Worm (Caenorhabditis elegans) whole organism, mixed stage, embryonic: ENCODE results near the gene hecw-1.

Source experiments
- M03D4.4 ChIP-seq: sonication (generic microtip); optimal IDR thresholded peaks from 2 replicates; lab custom pipeline; 2017; ENCODE audit warnings: mild to moderate bottlenecking, missing genetic modification characterization, missing compliant biosample characterization
- bed-3 ChIP-seq: fragments of 200-800 bp; sonication (Bioruptor generic); optimal IDR thresholded peaks from 3 replicates; lab custom pipeline; 2018; ENCODE audit warnings: mild to moderate bottlenecking, missing genetic modification characterization, moderate library complexity, missing compliant biosample characterization
- blmp-1 ChIP-seq: fragments of 150-350 bp; optimal IDR thresholded peaks from 2 replicates; lab custom pipeline; 2014; ENCODE audit warnings: missing biosample characterization, missing genetic modification characterization
- ceh-39 ChIP-seq: fragments of 150-350 bp; optimal IDR thresholded peaks from 2 replicates; lab custom pipeline; 2014; ENCODE audit warnings: missing biosample characterization, missing genetic modification characterization
- ces-1 ChIP-seq: fragments of 150-350 bp; optimal IDR thresholded peaks from 2 replicates; lab custom pipeline; 2014; ENCODE audit warnings: missing biosample characterization, missing genetic modification reagents, missing genetic modification characterization
- drap-1 ChIP-seq: fragments of 200-800 bp; sonication (Bioruptor generic); optimal IDR thresholded peaks from 3 replicates; lab custom pipeline; 2018; ENCODE audit warnings: mild to moderate bottlenecking, missing genetic modification characterization, missing compliant biosample characterization
- elt-1 ChIP-seq: sonication (generic microtip); optimal IDR thresholded peaks from 2 replicates; lab custom pipeline; 2017; ENCODE audit warnings: missing genetic modification characterization, mild to moderate bottlenecking, missing compliant biosample characterization, antibody characterized with exemption, moderate library complexity, borderline replicate concordance; ENCODE audit not compliant: insufficient read depth
- elt-3 ChIP-seq: fragments of 150-350 bp; optimal IDR thresholded peaks from 2 replicates; lab custom pipeline; 2014; ENCODE audit warnings: missing biosample characterization, missing genetic modification characterization
- flh-1 ChIP-seq: fragments of 200-800 bp; sonication (Bioruptor generic); optimal IDR thresholded peaks from 2 replicates; lab custom pipeline; 2018; ENCODE audit warnings: mild to moderate bottlenecking, missing genetic modification characterization, moderate library complexity, missing compliant biosample characterization
- ham-2 ChIP-seq: fragments of 200-800 bp; sonication (Bioruptor generic); optimal IDR thresholded peaks from 2 replicates; lab custom pipeline; 2018; ENCODE audit warnings: mild to moderate bottlenecking, missing genetic modification characterization, missing compliant biosample characterization
- hlh-1 ChIP-seq: fragments of 150-350 bp; optimal IDR thresholded peaks from 2 replicates; lab custom pipeline; 2014; ENCODE audit warnings: missing biosample characterization, missing genetic modification reagents, missing genetic modification characterization
- lin-13 ChIP-seq: fragments of 150-350 bp; optimal IDR thresholded peaks from 2 replicates; lab custom pipeline; 2014; ENCODE audit warnings: missing biosample characterization, missing genetic modification characterization
- lsy-2 ChIP-seq: fragments of 150-350 bp; optimal IDR thresholded peaks from 2 replicates; lab custom pipeline; 2014; ENCODE audit warnings: missing biosample characterization, missing genetic modification characterization
- mab-5 ChIP-seq: fragments of 150-350 bp; optimal IDR thresholded peaks from 2 replicates; lab custom pipeline; 2014; ENCODE audit warnings: missing biosample characterization, missing genetic modification characterization
- mep-1 ChIP-seq: fragments of 150-350 bp; optimal IDR thresholded peaks from 2 replicates; lab custom pipeline; 2017; ENCODE audit warnings: missing biosample characterization, missing genetic modification reagents, missing genetic modification characterization, inconsistent platforms
- mls-2 ChIP-seq: sonication (generic microtip); optimal IDR thresholded peaks from 2 replicates; lab custom pipeline; 2016; ENCODE audit warnings: mild to moderate bottlenecking, missing genetic modification characterization, moderate library complexity, missing compliant biosample characterization
- nhr-12 ChIP-seq: fragments of 150-350 bp; optimal IDR thresholded peaks from 2 replicates; lab custom pipeline; 2014; ENCODE audit warnings: missing biosample characterization, missing genetic modification characterization
- nhr-237 ChIP-seq: fragments of 150-350 bp; optimal IDR thresholded peaks from 2 replicates; lab custom pipeline; 2014; ENCODE audit warnings: missing biosample characterization, missing genetic modification characterization
- nhr-28 ChIP-seq: fragments of 150-350 bp; optimal IDR thresholded peaks from 2 replicates; lab custom pipeline; 2014; ENCODE audit warnings: missing biosample characterization, missing genetic modification characterization
- nhr-76 ChIP-seq: sonication (generic microtip); optimal IDR thresholded peaks from 2 replicates; lab custom pipeline; 2017; ENCODE audit warnings: missing biosample characterization, missing genetic modification characterization
- sem-2 ChIP-seq: fragments of 200-800 bp; sonication (Bioruptor generic); optimal IDR thresholded peaks from 2 replicates; lab custom pipeline; 2018; ENCODE audit warnings: mild to moderate bottlenecking, missing genetic modification characterization, missing compliant biosample characterization
- sptf-1 ChIP-seq: sonication (generic microtip); optimal IDR thresholded peaks from 2 replicates; lab custom pipeline; 2017; ENCODE audit warnings: mild to moderate bottlenecking, missing genetic modification characterization, moderate library complexity, missing compliant biosample characterization
- tbx-8 ChIP-seq: fragments of 200-800 bp; sonication (Bioruptor generic); optimal IDR thresholded peaks from 2 replicates; lab custom pipeline; 2018; ENCODE audit warnings: mild to moderate bottlenecking, missing genetic modification characterization, moderate library complexity, missing compliant biosample characterization
- unc-120 ChIP-seq: sonication (generic microtip); optimal IDR thresholded peaks from 2 replicates; lab custom pipeline; 2017; ENCODE audit warnings: missing genetic modification characterization, missing compliant biosample characterization; ENCODE audit not compliant: poor library complexity, severe bottlenecking
- unc-39 ChIP-seq: fragments of 150-350 bp; optimal IDR thresholded peaks from 2 replicates; lab custom pipeline; 2014; ENCODE audit warnings: missing biosample characterization, missing genetic modification characterization
- unc-62 ChIP-seq: fragments of 150-350 bp; optimal IDR thresholded peaks from 2 replicates; lab custom pipeline; 2014; ENCODE audit warnings: missing biosample characterization, missing genetic modification reagents, missing genetic modification characterization
- zip-8 ChIP-seq: fragments of 150-350 bp; optimal IDR thresholded peaks from 2 replicates; lab custom pipeline; 2014; ENCODE audit warnings: missing biosample characterization, missing genetic modification characterization
- ztf-11 ChIP-seq: fragments of 150-350 bp; optimal IDR thresholded peaks from 2 replicates; lab custom pipeline; 2014; ENCODE audit warnings: missing biosample characterization, missing genetic modification characterization

The hecw-1 gene

ce11 chrIII:3423924-3424323 lies 34.2 kb upstream of the hecw-1 start:
- no peak for TF ChIP-seq ceh-39 (tag; lab: Kevin White, UChicago)
- TF ChIP-seq hlh-1 (tag; lab: Kevin White, UChicago): no peak
- TF ChIP-seq sptf-1 (tag; lab: Kevin White, UChicago): peak; percentile 16

ce11 chrIII:3418906-3419305 lies 29.1 kb upstream of the hecw-1 start:
- TF ChIP-seq ham-2 (GFP tag; lab: Kevin White, UChicago): no peak
- TF ChIP-seq bed-3 (GFP tag; lab: Kevin White, UChicago): no peak
- no peak for TF ChIP-seq M03D4.4
- TF ChIP-seq zip-8 (tag; lab: Kevin White, UChicago): no peak
- no peak for TF ChIP-seq elt-1 (tag; lab: Kevin White, UChicago)
- TF ChIP-seq flh-1 (GFP tag; lab: Kevin White, UChicago): no peak
- TF ChIP-seq nhr-12: no peak
- TF ChIP-seq tbx-8 (GFP tag; lab: Kevin White, UChicago): no peak
- TF ChIP-seq, all 35 proteins: peak for 0

- no peak for TF ChIP-seq ztf-11 (tag; lab: Kevin White, UChicago)
- TF ChIP-seq mab-5: no peak
- no peak for TF ChIP-seq blmp-1 (tag; lab: Kevin White, UChicago)
These were observed 27.7 kb upstream of the hecw-1 start for ce11 chrIII:3417453-3417852.

DNA sequence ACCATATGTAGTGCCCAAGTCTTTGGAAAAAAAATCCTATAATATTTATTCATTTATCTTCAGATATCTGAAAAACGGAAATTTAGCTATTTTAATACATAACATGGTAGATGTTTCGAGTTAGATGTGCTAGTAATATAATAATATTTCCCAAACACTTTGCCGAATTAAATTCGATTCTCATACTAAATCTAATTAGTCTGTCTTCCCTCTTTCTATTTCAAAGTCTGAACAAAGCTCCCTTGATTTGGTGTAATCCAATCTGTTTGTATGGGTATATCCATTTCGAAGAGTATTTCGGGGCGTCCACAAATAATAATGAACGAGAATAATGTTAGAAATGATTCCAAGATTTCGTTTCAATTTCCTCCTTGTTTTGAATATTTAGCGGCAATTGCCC lies 24.6 kb upstream of the hecw-1 start:
- TF ChIP-seq ces-1 (GFP tag; lab: Kevin White, UChicago): peak; percentile 99
- TF ChIP-seq drap-1: no peak
- TF ChIP-seq, all 35 proteins: peak for 1

DNA sequence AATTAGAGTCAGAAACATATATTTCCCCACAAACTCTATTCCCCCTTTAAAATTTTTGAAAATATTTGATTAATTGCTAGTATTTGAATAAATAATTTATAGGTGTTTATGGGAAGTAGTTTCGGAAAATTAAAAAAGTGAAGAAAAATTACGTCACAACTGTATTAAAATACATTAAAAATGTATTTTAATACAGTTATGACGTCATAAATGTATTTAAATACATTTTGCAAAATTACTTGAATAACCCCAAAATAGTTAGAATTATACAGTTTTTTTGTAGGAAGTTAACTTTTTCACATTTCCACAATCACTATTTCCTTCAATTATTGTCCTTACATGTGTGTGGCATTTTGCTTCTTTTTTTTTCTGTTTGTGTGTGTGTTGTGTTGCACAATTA lies 23.7 kb upstream of the hecw-1 start:
- TF ChIP-seq mls-2 (tag; lab: Kevin White, UChicago): no peak
- no peak for TF ChIP-seq drap-1
- TF ChIP-seq zip-8 (tag; lab: Kevin White, UChicago): peak; percentile 96
- no peak for TF ChIP-seq ham-2 (GFP tag; lab: Kevin White, UChicago)
- no peak for TF ChIP-seq nhr-76 (tag; lab: Kevin White, UChicago)
- no peak for TF ChIP-seq mab-5

DNA sequence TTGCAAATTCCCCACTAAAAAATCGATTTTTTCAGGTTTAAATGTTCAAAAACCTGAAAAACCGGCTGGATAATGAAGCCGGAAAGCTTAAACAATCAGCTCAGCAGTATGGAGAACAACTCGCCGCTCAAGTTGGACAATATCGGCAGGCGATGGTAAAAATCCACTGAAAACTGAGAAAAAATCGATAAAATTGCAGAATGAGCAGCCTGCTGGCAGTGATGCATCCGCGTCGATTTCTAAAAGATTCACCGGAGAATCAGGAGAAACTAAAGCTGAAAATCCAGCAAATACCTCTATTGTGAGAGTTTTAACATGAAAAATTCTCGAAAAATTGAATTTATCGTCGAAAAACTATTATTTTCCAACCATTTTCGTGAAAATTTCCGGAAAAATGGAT lies 15.8 kb upstream of the hecw-1 start, which contains the start of gene golg-4:
Gene golg-4, plus strand, starts transcription at position 34 of the 400 bp plus-strand sequence.
- TF ChIP-seq zip-8 (tag; lab: Kevin White, UChicago) (no peak), tbx-8 (GFP tag; lab: Kevin White, UChicago) (no peak), drap-1 (no peak), elt-1 (tag; lab: Kevin White, UChicago) (no peak), M03D4.4 (no peak), unc-62 (GFP tag; lab: Kevin White, UChicago) (no peak), sem-2 (GFP tag; lab: Kevin White, UChicago) (no peak), mab-5 (no peak), elt-3 (tag; lab: Kevin White, UChicago) (no peak), ztf-11 (tag; lab: Kevin White, UChicago) (no peak), bed-3 (GFP tag; lab: Kevin White, UChicago) (no peak), unc-39 (no peak), flh-1 (GFP tag; lab: Kevin White, UChicago) (no peak), ces-1 (GFP tag; lab: Kevin White, UChicago) (no peak), lin-13 (tag; lab: Kevin White, UChicago) (no peak), sptf-1 (tag; lab: Kevin White, UChicago) (no peak)

ce11 chrIII:3404354-3404913 lies 14.7 kb upstream of the hecw-1 start, which contains the start of the genes npp-9 and F59A2.5:
TSS of gene npp-9 (minus strand) at chrIII:3404479.
TSS of gene F59A2.5 (plus strand) at chrIII:3404863.
- TF ChIP-seq ces-1 (GFP tag; lab: Kevin White, UChicago) (peak; percentile 25), lsy-2 (tag; lab: Kevin White, UChicago) (peak; percentile 33), nhr-237 (tag; lab: Kevin White, UChicago) (peak; percentile 7), elt-1 (tag; lab: Kevin White, UChicago) (no peak), unc-120 (no peak), nhr-28 (tag; lab: Kevin White, UChicago) (no peak), mep-1 (tag; lab: Kevin White, UChicago) (peak; percentile 61), unc-39 (no peak), hlh-1 (tag; lab: Kevin White, UChicago) (peak; percentile 23)
